Fruit fly (Drosophila melanogaster) whole organism, prepupa: Measurements from ENCODE around the gene CG31313.
A peak's percentile ranks its signal among the peaks of the same experiment; 100 is the strongest.

Source experiments
- Blimp-1 ChIP-seq: fragments of 200-800 bp; sonication (Bioruptor generic); optimal IDR thresholded peaks from 3 replicates; lab custom pipeline; 2017; ENCODE audit warnings: missing biosample characterization, missing genetic modification characterization, mild to moderate bottlenecking, moderate library complexity, missing genetic modification reagents
- CG10669 ChIP-seq: fragments of 200-800 bp; sonication (Bioruptor generic); optimal IDR thresholded peaks from 3 replicates; lab custom pipeline; 2018; ENCODE audit warnings: missing biosample characterization, mild to moderate bottlenecking, missing genetic modification characterization, moderate library complexity
- CG11294 ChIP-seq: fragments of 200-800 bp; sonication (Bioruptor generic); IDR thresholded peaks from 2 replicates; pipeline ENCODE4 v1.3.6; 2022; ENCODE audit warnings: missing biosample characterization, missing genetic modification characterization
- CG11902 ChIP-seq: fragments of 200-800 bp; sonication (Bioruptor generic); optimal IDR thresholded peaks from 3 replicates; lab custom pipeline; 2016; ENCODE audit warnings: missing biosample characterization, missing genetic modification characterization
- CG15336 ChIP-seq: fragments of 200-800 bp; sonication (Bioruptor generic); IDR thresholded peaks from 2 replicates; pipeline ENCODE4 v1.3.6; 2022; ENCODE audit warnings: missing biosample characterization, missing genetic modification characterization
- CG1621 ChIP-seq: fragments of 200-800 bp; sonication (Bioruptor generic); optimal IDR thresholded peaks from 3 replicates; lab custom pipeline; 2018; ENCODE audit warnings: missing biosample characterization, mild to moderate bottlenecking, missing genetic modification characterization
- CG16779 ChIP-seq: fragments of 200-800 bp; sonication (Bioruptor generic); optimal IDR thresholded peaks from 3 replicates; lab custom pipeline; 2017; ENCODE audit warnings: missing biosample characterization, mild to moderate bottlenecking, missing genetic modification characterization
- CG3032 ChIP-seq: fragments of 200-800 bp; optimal IDR thresholded peaks from 2 replicates; lab custom pipeline; 2019; ENCODE audit warnings: missing biosample characterization, mild to moderate bottlenecking, missing genetic modification characterization, moderate library complexity
- CG31627 ChIP-seq: fragments of 200-800 bp; sonication (Bioruptor generic); optimal IDR thresholded peaks from 3 replicates; lab custom pipeline; 2016; ENCODE audit warnings: missing biosample characterization, missing genetic modification characterization
- CG32006 ChIP-seq: fragments of 200-800 bp; sonication (Bioruptor generic); optimal IDR thresholded peaks from 3 replicates; lab custom pipeline; 2017; ENCODE audit warnings: missing biosample characterization, mild to moderate bottlenecking, missing genetic modification characterization
- CG34406 ChIP-seq: fragments of 200-800 bp; sonication (Bioruptor generic); optimal IDR thresholded peaks from 3 replicates; lab custom pipeline; 2016; ENCODE audit warnings: missing biosample characterization, missing genetic modification characterization
- CG3919 ChIP-seq: fragments of 200-800 bp; sonication (Bioruptor generic); optimal IDR thresholded peaks from 3 replicates; lab custom pipeline; 2016; ENCODE audit warnings: missing biosample characterization, missing genetic modification characterization
- CG4318 ChIP-seq: fragments of 200-800 bp; sonication (Bioruptor generic); optimal IDR thresholded peaks from 3 replicates; lab custom pipeline; 2017; ENCODE audit warnings: missing biosample characterization, mild to moderate bottlenecking, missing genetic modification characterization
- CG6163 ChIP-seq: fragments of 200-800 bp; sonication (Bioruptor generic); IDR thresholded peaks from 3 replicates; pipeline ENCODE4 v1.3.6; 2022; ENCODE audit warnings: missing biosample characterization, missing genetic modification characterization
- CG6792 ChIP-seq: fragments of 200-800 bp; sonication (Bioruptor generic); optimal IDR thresholded peaks from 3 replicates; lab custom pipeline; 2016; ENCODE audit warnings: missing biosample characterization, missing genetic modification characterization
- CG8119 ChIP-seq: fragments of 200-800 bp; sonication (Bioruptor generic); IDR thresholded peaks from 3 replicates; pipeline ENCODE4 v1.3.6; 2022; ENCODE audit warnings: missing biosample characterization, missing genetic modification characterization
- CG8319 ChIP-seq: fragments of 200-800 bp; sonication (Bioruptor generic); optimal IDR thresholded peaks from 3 replicates; lab custom pipeline; 2016; ENCODE audit warnings: missing biosample characterization, missing genetic modification characterization
- CG8632 ChIP-seq: fragments of 200-800 bp; sonication (Bioruptor generic); optimal IDR thresholded peaks from 3 replicates; lab custom pipeline; 2016; ENCODE audit warnings: missing biosample characterization, missing genetic modification characterization
- CG9139 ChIP-seq: fragments of 200-800 bp; sonication (Bioruptor generic); optimal IDR thresholded peaks from 3 replicates; lab custom pipeline; 2017; ENCODE audit warnings: missing biosample characterization, mild to moderate bottlenecking, missing genetic modification characterization
- Eip78C ChIP-seq: fragments of 200-800 bp; sonication (Bioruptor generic); peaks from one replicate; lab custom pipeline; 2016; ENCODE audit warnings: missing biosample characterization, missing genetic modification characterization
- Ets21C ChIP-seq: fragments of 200-800 bp; sonication (Bioruptor generic); optimal IDR thresholded peaks from 3 replicates; lab custom pipeline; 2016; ENCODE audit warnings: missing biosample characterization, missing genetic modification characterization
- Ets96B ChIP-seq: fragments of 200-800 bp; optimal IDR thresholded peaks from 2 replicates; lab custom pipeline; 2019; ENCODE audit warnings: missing biosample characterization, mild to moderate bottlenecking, missing genetic modification characterization, moderate library complexity
- Gug ChIP-seq: fragments of 200-800 bp; sonication (Bioruptor generic); IDR thresholded peaks from 2 replicates; pipeline ENCODE4 v1.3.6; 2022; ENCODE audit warnings: missing biosample characterization, missing genetic modification characterization
- Hr39 ChIP-seq: fragments of 200-800 bp; sonication (Bioruptor generic); optimal IDR thresholded peaks from 2 replicates; lab custom pipeline; 2016; ENCODE audit warnings: missing biosample characterization, missing genetic modification characterization
- Lpt ChIP-seq: fragments of 200-800 bp; sonication (Bioruptor generic); optimal IDR thresholded peaks from 3 replicates; lab custom pipeline; 2016; ENCODE audit warnings: missing biosample characterization, missing genetic modification characterization
- Met ChIP-seq: fragments of 200-800 bp; sonication (Bioruptor generic); optimal IDR thresholded peaks from 3 replicates; lab custom pipeline; 2016; ENCODE audit warnings: missing biosample characterization, missing genetic modification characterization
- OdsH ChIP-seq: fragments of 200-800 bp; sonication (Bioruptor generic); optimal IDR thresholded peaks from 3 replicates; lab custom pipeline; 2016; ENCODE audit warnings: missing biosample characterization, missing genetic modification characterization
- Smox ChIP-seq: fragments of 200-800 bp; sonication (Bioruptor generic); optimal IDR thresholded peaks from 3 replicates; lab custom pipeline; 2016; ENCODE audit warnings: missing biosample characterization, missing genetic modification characterization
- Sox102F ChIP-seq: fragments of 200-800 bp; sonication (Bioruptor generic); optimal IDR thresholded peaks from 2 replicates; lab custom pipeline; 2016; ENCODE audit warnings: missing biosample characterization, mild to moderate bottlenecking, missing genetic modification characterization
- Sox14 ChIP-seq: fragments of 200-800 bp; sonication (Bioruptor generic); optimal IDR thresholded peaks from 3 replicates; lab custom pipeline; 2016; ENCODE audit warnings: missing biosample characterization, missing genetic modification characterization
- Sox15 ChIP-seq: fragments of 200-800 bp; sonication (Bioruptor generic); optimal IDR thresholded peaks from 3 replicates; lab custom pipeline; 2016; ENCODE audit warnings: missing biosample characterization, missing genetic modification characterization
- achi ChIP-seq: fragments of 200-800 bp; sonication (Bioruptor generic); optimal IDR thresholded peaks from 3 replicates; lab custom pipeline; 2016; ENCODE audit warnings: missing biosample characterization, missing genetic modification characterization
- acj6 ChIP-seq: fragments of 200-800 bp; sonication (Bioruptor generic); optimal IDR thresholded peaks from 3 replicates; lab custom pipeline; 2016; ENCODE audit warnings: missing biosample characterization, missing genetic modification characterization
- cyc ChIP-seq: fragments of 200-800 bp; sonication (Bioruptor generic); optimal IDR thresholded peaks from 3 replicates; lab custom pipeline; 2016; ENCODE audit warnings: missing biosample characterization, missing genetic modification characterization
- dsx ChIP-seq: fragments of 200-800 bp; optimal IDR thresholded peaks from 3 replicates; lab custom pipeline; 2019; ENCODE audit warnings: missing biosample characterization, mild to moderate bottlenecking, missing genetic modification characterization, moderate library complexity; ENCODE audit not compliant: poor library complexity, severe bottlenecking
- eg ChIP-seq: fragments of 200-800 bp; sonication (Bioruptor generic); IDR thresholded peaks from 3 replicates; pipeline ENCODE4 v1.3.6; 2022; ENCODE audit warnings: missing biosample characterization, missing genetic modification characterization
- esn ChIP-seq: fragments of 200-800 bp; sonication (Bioruptor generic); optimal IDR thresholded peaks from 2 replicates; lab custom pipeline; 2016; ENCODE audit warnings: missing biosample characterization, mild to moderate bottlenecking, missing genetic modification characterization, moderate library complexity
- fd85E ChIP-seq: fragments of 200-800 bp; sonication (Bioruptor generic); optimal IDR thresholded peaks from 3 replicates; lab custom pipeline; 2016; ENCODE audit warnings: missing biosample characterization, missing genetic modification characterization
- lz ChIP-seq: fragments of 200-800 bp; sonication (Bioruptor generic); optimal IDR thresholded peaks from 3 replicates; lab custom pipeline; 2016; ENCODE audit warnings: missing biosample characterization, missing genetic modification characterization
- net ChIP-seq: fragments of 200-800 bp; sonication (Bioruptor generic); optimal IDR thresholded peaks from 3 replicates; lab custom pipeline; 2016; ENCODE audit warnings: missing biosample characterization, missing genetic modification characterization
- pdm3 ChIP-seq: fragments of 200-800 bp; sonication (Bioruptor generic); optimal IDR thresholded peaks from 3 replicates; lab custom pipeline; 2016; ENCODE audit warnings: missing biosample characterization, missing genetic modification characterization
- salr ChIP-seq, 2 experiments: fragments of 200-800 bp; sonication (Bioruptor generic); optimal IDR thresholded peaks; 3 replicates each; lab custom pipeline; 2016 to 2018; ENCODE audit warnings: missing biosample characterization in 2 of 2, missing genetic modification characterization in 2 of 2, mild to moderate bottlenecking in 1 of 2
- spab ChIP-seq: fragments of 200-800 bp; sonication (Bioruptor generic); optimal IDR thresholded peaks from 2 replicates; lab custom pipeline; 2017; ENCODE audit warnings: missing biosample characterization, mild to moderate bottlenecking, missing genetic modification characterization, missing genetic modification reagents
- ss ChIP-seq, 2 experiments: fragments of 200-800 bp; sonication (Bioruptor generic); optimal IDR thresholded peaks; 2 replicates in 1 of 2; 3 replicates in 1 of 2; lab custom pipeline; 2017 to 2018; ENCODE audit warnings: mild to moderate bottlenecking in 2 of 2, missing biosample characterization in 2 of 2, missing genetic modification characterization in 2 of 2, moderate library complexity in 1 of 2
- topi ChIP-seq: fragments of 200-800 bp; sonication (Bioruptor generic); optimal IDR thresholded peaks from 3 replicates; lab custom pipeline; 2016; ENCODE audit warnings: missing biosample characterization, missing genetic modification characterization
- vri ChIP-seq: fragments of 200-800 bp; sonication (Bioruptor generic); optimal IDR thresholded peaks from 3 replicates; lab custom pipeline; 2016; ENCODE audit warnings: missing biosample characterization, mild to moderate bottlenecking, missing genetic modification characterization

The CG31313 gene

dm6 chr3R:14575718-14576187 lies 8.5 kb upstream of the CG31313 start, which contains the start of gene CG7987:
TSS of gene CG7987 (minus strand) at chr3R:14575887.
- peak; percentile 36 for TF ChIP-seq Eip78C
- TF ChIP-seq Hr39 = peak; percentile 0
- peak; percentile 22 for TF ChIP-seq CG31627
- no peak for TF ChIP-seq Smox (GFP tag; lab: Kevin White, UChicago)
- no peak for TF ChIP-seq CG11294 (GFP tag; lab: Robert Waterston, UW)
- TF ChIP-seq Sox15 (GFP tag; lab: Kevin White, UChicago) = no peak
- no peak for TF ChIP-seq CG9139 (GFP tag; lab: Kevin White, UChicago)
- no peak for TF ChIP-seq pdm3
- no peak for TF ChIP-seq CG32006
- TF ChIP-seq topi (GFP tag; lab: Kevin White, UChicago) = no peak
- peak; percentile 42 for TF ChIP-seq vri (GFP tag; lab: Kevin White, UChicago)
- no peak for TF ChIP-seq net (GFP tag; lab: Kevin White, UChicago)
- no peak for TF ChIP-seq CG15336
- no peak for TF ChIP-seq CG8632
- TF ChIP-seq CG1621 (tag; lab: Kevin White, UChicago) = no peak
- TF ChIP-seq ss (GFP tag; optimal IDR thresholded peaks at IDR 0.05; lab: Kevin White, UChicago) = no peak
- no peak for TF ChIP-seq CG34406 (GFP tag; lab: Kevin White, UChicago)
- TF ChIP-seq Lpt = no peak
- TF ChIP-seq CG4318 (GFP tag; lab: Kevin White, UChicago) = no peak
- no peak for TF ChIP-seq spab
- TF ChIP-seq CG3032 (tag; lab: Kevin White, UChicago) = no peak
- no peak for TF ChIP-seq cyc (GFP tag; lab: Kevin White, UChicago)
- peak; percentile 27 for TF ChIP-seq Sox14 (GFP tag; lab: Kevin White, UChicago)
- TF ChIP-seq CG3919 (GFP tag; lab: Kevin White, UChicago) = no peak

dm6 chr3R:14574962-14575717 lies 7.9 kb upstream of the CG31313 start:
- TF ChIP-seq cyc (GFP tag; lab: Kevin White, UChicago) (peak; percentile 68), Sox15 (GFP tag; lab: Kevin White, UChicago) (peak; percentile 58), CG8319 (GFP tag; lab: Kevin White, UChicago) (peak; percentile 45), Gug (GFP tag; lab: Robert Waterston, UW) (no peak), CG6163 (GFP tag; lab: Robert Waterston, UW) (peak; percentile 43; the same call in 1 of the 3 replicates), Sox102F (GFP tag; lab: Kevin White, UChicago) (peak; percentile 30), CG11902 (peak; percentile 56), fd85E (GFP tag; lab: Kevin White, UChicago) (no peak), CG3032 (tag; lab: Kevin White, UChicago) (peak; percentile 59), CG10669 (GFP tag; lab: Kevin White, UChicago) (peak; percentile 44), dsx (GFP tag; lab: Kevin White, UChicago) (peak; percentile 33), OdsH (GFP tag; lab: Kevin White, UChicago) (peak; percentile 76), CG15336 (peak; percentile 50; the same call in 1 of the 2 replicates), CG8119 (GFP tag; lab: Robert Waterston, UW) (peak; percentile 67), topi (GFP tag; lab: Kevin White, UChicago) (peak; percentile 52), salr (GFP tag; optimal IDR thresholded peaks at IDR 0.05; lab: Kevin White, UChicago) (peak; percentile 23 to 80), CG6792 (GFP tag; lab: Kevin White, UChicago) (peak; percentile 64), CG11294 (GFP tag; lab: Robert Waterston, UW) (peak; percentile 40; the same call in 1 of the 2 replicates), Ets96B (peak; percentile 59), Blimp-1 (peak; percentile 30), net (GFP tag; lab: Kevin White, UChicago) (peak; percentile 42), lz (GFP tag; lab: Kevin White, UChicago) (peak; percentile 78), Met (GFP tag; lab: Kevin White, UChicago) (peak; percentile 69), vri (GFP tag; lab: Kevin White, UChicago) (peak; percentile 83), ss (GFP tag; optimal IDR thresholded peaks at IDR 0.05; lab: Kevin White, UChicago) (peak in 1 of 2 experiments; percentile 64), eg (GFP tag; lab: Robert Waterston, UW) (peak; percentile 48; the same call in 1 of the 3 replicates), Hr39 (peak; percentile 63), acj6 (GFP tag; lab: Kevin White, UChicago) (peak; percentile 65), Eip78C (peak; percentile 94), Smox (GFP tag; lab: Kevin White, UChicago) (peak; percentile 76), CG16779 (tag; lab: Kevin White, UChicago) (peak; percentile 10), Ets21C (GFP tag; lab: Kevin White, UChicago) (peak; percentile 63), CG34406 (GFP tag; lab: Kevin White, UChicago) (peak; percentile 67), achi (peak; percentile 77), esn (peak; percentile 78), spab (peak; percentile 18)
